Fruit fly (Drosophila melanogaster): ENCODE data around the gene CG15717.

DNA sequence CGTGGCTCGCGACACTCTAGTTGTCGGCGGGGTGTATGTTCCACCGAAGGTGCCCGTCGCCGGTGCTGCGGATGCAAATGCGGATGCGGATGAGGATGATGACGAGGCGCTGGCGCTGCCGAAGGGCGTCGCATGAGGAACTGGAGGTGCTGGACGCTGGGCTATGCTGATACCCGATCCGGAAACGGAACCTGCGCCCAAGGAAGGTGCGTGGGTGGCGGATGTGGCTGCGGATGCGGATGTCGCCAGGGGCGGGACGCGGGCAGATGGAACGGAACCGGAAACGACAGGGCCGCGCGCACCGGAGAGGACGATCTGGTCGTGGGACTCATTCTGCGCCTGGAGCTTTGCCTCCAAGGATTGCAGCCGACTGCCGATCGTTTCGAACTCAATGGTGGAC is 39.4 kb upstream of the CG15717 start:
- TF ChIP-seq CG13204 (GFP tag; optimal IDR thresholded peaks at IDR 0.05) (no peak), CG10348 (GFP tag; IDR thresholded peaks at IDR 0.05) (no peak), CG8301 (tag; optimal IDR thresholded peaks at IDR 0.05) (no peak), rn (GFP tag; IDR thresholded peaks at IDR 0.05) (no peak), CG4496 (GFP tag; IDR thresholded peaks at IDR 0.05) (no peak), fd96Ca (GFP tag; IDR thresholded peaks at IDR 0.05) (no peak), CG12605 (GFP tag; IDR thresholded peaks at IDR 0.05) (no peak), Snoo (tag; optimal IDR thresholded peaks at IDR 0.05) (no peak), CG14655 (GFP tag; optimal IDR thresholded peaks at IDR 0.05) (no peak), CG9948 (tag; optimal IDR thresholded peaks at IDR 0.05) (no peak), gl (tag; optimal IDR thresholded peaks at IDR 0.05) (no peak), CG32121 (GFP tag; IDR thresholded peaks at IDR 0.05) (no peak)
